Fruit fly (Drosophila melanogaster): ENCODE results near the gene mRpL9.
A peak's percentile ranks its signal among the peaks of the same experiment; 100 is the strongest.

Gene mRpL9

DNA sequence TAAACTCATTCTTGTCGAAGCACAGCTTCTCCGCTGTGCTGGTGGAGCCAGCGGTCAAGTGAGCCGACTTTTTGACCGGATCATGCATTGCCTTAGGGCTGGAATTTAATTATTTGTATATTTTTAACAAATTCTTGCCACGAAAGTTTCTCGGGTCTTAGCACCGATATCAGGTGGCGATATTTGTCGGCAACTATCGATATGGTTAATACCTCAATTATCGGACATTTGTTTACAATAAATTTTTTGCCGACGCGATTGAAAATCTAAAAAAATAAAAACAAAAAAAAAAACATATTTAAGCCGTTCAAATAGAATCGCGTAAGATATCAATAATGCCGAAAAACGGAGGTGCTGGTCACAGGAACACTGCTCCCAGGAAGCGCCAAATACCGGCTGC, 31.0 kb downstream of the mRpL9 start, which contains the start of the genes Cog2 and Trax (continued):
- no peak for TF ChIP-seq CG11504 (tag; optimal IDR thresholded peaks at IDR 0.05)
- no peak for TF ChIP-seq Camta (GFP tag; optimal IDR thresholded peaks at IDR 0.05)
- TF ChIP-seq CG8765 (GFP tag; IDR thresholded peaks at IDR 0.05): no peak
- TF ChIP-seq Atf3 (GFP tag; optimal IDR thresholded peaks at IDR 0.05): no peak
- peak; percentile 94 for TF ChIP-seq Dll (GFP tag; IDR thresholded peaks at IDR 0.05; ENCODE audit: partially characterized antibody)
- no peak for TF ChIP-seq Nf-YC (tag; optimal IDR thresholded peaks at IDR 0.05)
- no peak for TF ChIP-seq sima (GFP tag; optimal IDR thresholded peaks at IDR 0.05)
- no peak for TF ChIP-seq danr (GFP tag; IDR thresholded peaks at IDR 0.05)
- TF ChIP-seq CG31365 (tag; optimal IDR thresholded peaks at IDR 0.05): no peak
- TF ChIP-seq odd (GFP tag; optimal IDR thresholded peaks at IDR 0.05): no peak
- TF ChIP-seq CG6654 (GFP tag; optimal IDR thresholded peaks at IDR 0.05): no peak
- peak; percentile 83 for TF ChIP-seq CG2129 (GFP tag; IDR thresholded peaks at IDR 0.05; ENCODE audit: partially characterized antibody)
- TF ChIP-seq CG7556 (GFP tag; optimal IDR thresholded peaks at IDR 0.05): no peak
- no peak for TF ChIP-seq p53 (GFP tag; optimal IDR thresholded peaks at IDR 0.05)
- TF ChIP-seq da (GFP tag; optimal IDR thresholded peaks at IDR 0.05): no peak
- TF ChIP-seq CG11695 (GFP tag; IDR thresholded peaks at IDR 0.05): no peak
- no peak for TF ChIP-seq Oli (tag; optimal IDR thresholded peaks at IDR 0.05)
- TF ChIP-seq CG30431 (GFP tag; optimal IDR thresholded peaks at IDR 0.05): no peak
- TF ChIP-seq ap (GFP tag; IDR thresholded peaks at IDR 0.05): no peak
- TF ChIP-seq prd (optimal IDR thresholded peaks at IDR 0.05): no peak
- TF ChIP-seq prd (GFP tag; IDR thresholded peaks at IDR 0.05): no peak
- TF ChIP-seq Neu2 (GFP tag; optimal IDR thresholded peaks at IDR 0.05; ENCODE audit: borderline replicate concordance): no peak
- TF ChIP-seq Dp (GFP tag; optimal IDR thresholded peaks at IDR 0.05): peak; percentile 18
- peak; percentile 72 for TF ChIP-seq CG14860 (GFP tag; IDR thresholded peaks at IDR 0.05; ENCODE audit: partially characterized antibody)
- no peak for TF ChIP-seq kni (GFP tag; optimal IDR thresholded peaks at IDR 0.05)
- no peak for TF ChIP-seq gt (GFP tag; IDR thresholded peaks at IDR 0.05)
- TF ChIP-seq tup (GFP tag; optimal IDR thresholded peaks at IDR 0.05): no peak
- no peak for TF ChIP-seq CG2678 (tag; optimal IDR thresholded peaks at IDR 0.05)
- TF ChIP-seq CG1529 (GFP tag; optimal IDR thresholded peaks at IDR 0.05): no peak
- TF ChIP-seq fu2 (GFP tag; optimal IDR thresholded peaks at IDR 0.05): no peak
- no peak for TF ChIP-seq CG15269 (tag; optimal IDR thresholded peaks at IDR 0.05)
- no peak for TF ChIP-seq bsh (GFP tag; optimal IDR thresholded peaks at IDR 0.05)
- no peak for TF ChIP-seq CG3726 (GFP tag; IDR thresholded peaks at IDR 0.05)
- no peak for TF ChIP-seq dimm (GFP tag; IDR thresholded peaks at IDR 0.05)
- no peak for TF ChIP-seq CoRest (tag; optimal IDR thresholded peaks at IDR 0.05)
- TF ChIP-seq yki (optimal IDR thresholded peaks at IDR 0.05): no peak
- no peak for TF ChIP-seq CG1024 (GFP tag; IDR thresholded peaks at IDR 0.05)
- no peak for TF ChIP-seq CG12219 (GFP tag; optimal IDR thresholded peaks at IDR 0.05)
- no peak for TF ChIP-seq Nf-YB (GFP tag; optimal IDR thresholded peaks at IDR 0.05)
- TF ChIP-seq Bgb (GFP tag; IDR thresholded peaks at IDR 0.05; ENCODE audit: partially characterized antibody): peak; percentile 87
- TF ChIP-seq amos (GFP tag; IDR thresholded peaks at IDR 0.05; ENCODE audit: partially characterized antibody): peak; percentile 82
- no peak for TF ChIP-seq CTCF (GFP tag; optimal IDR thresholded peaks at IDR 0.05)
- no peak for TF ChIP-seq shn (GFP tag; optimal IDR thresholded peaks at IDR 0.05)
- TF ChIP-seq Opbp (GFP tag; IDR thresholded peaks at IDR 0.05; ENCODE audit: partially characterized antibody): peak; percentile 85; the same call in 2 of the 3 replicates
- TF ChIP-seq al (GFP tag; IDR thresholded peaks at IDR 0.05): no peak
- no peak for TF ChIP-seq CG31224 (GFP tag; IDR thresholded peaks at IDR 0.05)
- TF ChIP-seq CG34224 (GFP tag; IDR thresholded peaks at IDR 0.05; ENCODE audit: partially characterized antibody): peak; percentile 94
- no peak for TF ChIP-seq CG5953 (GFP tag; IDR thresholded peaks at IDR 0.05)
- no peak for TF ChIP-seq ase (GFP tag; IDR thresholded peaks at IDR 0.05)
- TF ChIP-seq z (GFP tag; IDR thresholded peaks at IDR 0.05): no peak
- TF ChIP-seq Poxn (GFP tag; IDR thresholded peaks at IDR 0.05): no peak
- peak; percentile 77 for TF ChIP-seq CG16813 (GFP tag; IDR thresholded peaks at IDR 0.05; ENCODE audit: partially characterized antibody)
- TF ChIP-seq Optix (GFP tag; IDR thresholded peaks at IDR 0.05): no peak
